Fruit fly (Drosophila melanogaster) whole organism, embryonic: ENCODE results near the gene CG5246.

Experiments
- Aef1 ChIP-seq: fragments of 200-800 bp; sonication (Bioruptor generic); IDR thresholded peaks from 3 replicates; pipeline ENCODE4 v1.3.6; 2022; ENCODE audit warnings: missing biosample characterization, missing genetic modification characterization
- Bdp1 ChIP-seq: fragments of 200-800 bp; sonication (Bioruptor generic); optimal IDR thresholded peaks from 3 replicates; lab custom pipeline; 2016; ENCODE audit warnings: missing biosample characterization, missing genetic modification characterization
- CG13775 ChIP-seq: fragments of 200-800 bp; sonication (Bioruptor generic); optimal IDR thresholded peaks from 3 replicates; lab custom pipeline; 2017; ENCODE audit warnings: missing biosample characterization, mild to moderate bottlenecking, missing genetic modification characterization
- CG17361 ChIP-seq: fragments of 200-800 bp; sonication (Bioruptor generic); IDR thresholded peaks from 3 replicates; pipeline ENCODE4 v1.3.6; 2022; ENCODE audit warnings: missing biosample characterization, missing genetic modification characterization
- CG31224 ChIP-seq: fragments of 200-800 bp; sonication (Bioruptor generic); IDR thresholded peaks from 2 replicates; pipeline ENCODE4 v1.3.6; 2022; ENCODE audit warnings: missing biosample characterization, missing genetic modification characterization
- CG5180 ChIP-seq: fragments of 200-800 bp; sonication (Bioruptor generic); optimal IDR thresholded peaks from 3 replicates; lab custom pipeline; 2017; ENCODE audit warnings: missing biosample characterization, missing genetic modification characterization, mild to moderate bottlenecking, moderate library complexity, missing genetic modification reagents
- CG8388 ChIP-seq: fragments of 200-800 bp; sonication (Bioruptor generic); optimal IDR thresholded peaks from 2 replicates; lab custom pipeline; 2019; ENCODE audit warnings: missing biosample characterization, mild to moderate bottlenecking, missing genetic modification characterization, moderate library complexity
- CG9437 ChIP-seq: fragments of 200-800 bp; sonication (Bioruptor generic); optimal IDR thresholded peaks from 2 replicates; lab custom pipeline; 2018; ENCODE audit warnings: missing biosample characterization, mild to moderate bottlenecking, missing genetic modification characterization
- CHES-1-like ChIP-seq: fragments of 200-800 bp; sonication (Bioruptor generic); optimal IDR thresholded peaks from 2 replicates; lab custom pipeline; 2016; ENCODE audit warnings: missing biosample characterization, missing genetic modification characterization
- Gug ChIP-seq: fragments of 200-800 bp; sonication (Bioruptor generic); IDR thresholded peaks from 4 replicates; pipeline ENCODE4 v1.3.6; 2022; ENCODE audit warnings: missing biosample characterization, missing genetic modification characterization
- Hr78 ChIP-seq, 2 experiments: fragments of 200-800 bp in 1 of 2; fragments of >200 bp in 1 of 2; sonication (Bioruptor generic) in 1 of 2; optimal IDR thresholded peaks; 2 replicates each; lab custom pipeline; 2017 to 2019; ENCODE audit warnings: missing biosample characterization in 2 of 2, missing genetic modification characterization in 2 of 2, mild to moderate bottlenecking in 1 of 2, moderate library complexity in 1 of 2
- pan ChIP-seq, 4 experiments: fragments of >200 bp in 3 of 4; fragments of 200-800 bp in 1 of 4; sonication (Bioruptor generic) in 1 of 4; optimal IDR thresholded peaks in 3 of 4; IDR thresholded peaks in 1 of 4; 2 replicates each; pipeline versions ENCODE4 v1.3.6 to Lab custom; 2017 to 2022; ENCODE audit warnings: missing biosample characterization in 2 of 4, missing genetic modification characterization in 2 of 4, mixed read lengths in 1 of 4
- sr ChIP-seq: fragments of 200-800 bp; sonication (Bioruptor generic); IDR thresholded peaks from 3 replicates; pipeline ENCODE4 v1.3.6; 2022; ENCODE audit warnings: missing biosample characterization, missing genetic modification characterization

DNA sequence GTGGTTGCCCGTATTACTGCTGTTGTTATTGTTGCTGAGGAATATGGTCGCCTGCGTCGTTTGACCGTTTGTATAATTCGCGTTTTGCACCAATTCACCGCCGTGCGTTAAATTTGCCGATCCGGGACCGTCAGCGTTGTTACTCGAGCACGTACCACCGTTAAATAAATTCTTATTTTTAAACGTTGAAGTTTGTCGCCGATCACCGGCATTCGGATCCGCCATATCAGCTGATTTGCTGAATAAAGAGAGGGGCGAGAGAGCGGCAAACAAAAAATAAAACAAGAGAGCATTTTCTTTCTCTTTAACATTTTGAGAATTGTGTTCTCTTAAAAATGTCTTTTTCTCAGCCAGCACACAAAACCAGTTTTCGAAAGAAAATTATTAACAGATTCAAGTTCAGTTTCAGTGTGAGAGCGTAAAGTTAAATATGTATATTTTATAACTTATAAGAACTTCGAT is 17.0 kb upstream of the CG5246 start:
- TF ChIP-seq Bdp1 (GFP tag; lab: Kevin White, UChicago) (no peak), CG9437 (GFP tag; lab: Kevin White, UChicago) (no peak), Hr78 (GFP tag; optimal IDR thresholded peaks at IDR 0.05; lab: Kevin White, UChicago) (no peak), CG5180 (GFP tag; lab: Kevin White, UChicago) (no peak), pan (optimal IDR thresholded peaks at IDR 0.05; lab: Kevin White, UChicago) (no peak), pan (GFP tag; optimal IDR thresholded peaks at IDR 0.05 in 1 of 2, IDR thresholded peaks at IDR 0.05 in 1 of 2) (peak in 1 of 2 experiments; percentile 18), CG8388 (no peak), Aef1 (no peak), Gug (no peak), CG17361 (GFP tag; lab: Robert Waterston, UW) (no peak), CG31224 (no peak), CG13775 (no peak), CHES-1-like (peak; percentile 25), sr (GFP tag; lab: Robert Waterston, UW) (no peak)
